Fruit fly (Drosophila melanogaster) whole organism, embryonic: ENCODE data around the gene ZnT86D.

Experiments
- Asciz ChIP-seq: fragments of 200-800 bp; sonication (Bioruptor generic); optimal IDR thresholded peaks from 2 replicates; lab custom pipeline; 2017; ENCODE audit warnings: missing biosample characterization, mild to moderate bottlenecking, missing genetic modification characterization, missing genetic modification reagents
- CG1024 ChIP-seq: fragments of 200-800 bp; sonication (Bioruptor generic); IDR thresholded peaks from 2 replicates; pipeline ENCODE4 v1.3.6; 2022; ENCODE audit warnings: missing biosample characterization, missing genetic modification characterization
- CG10267 ChIP-seq: fragments of 200-800 bp; sonication (Bioruptor generic); optimal IDR thresholded peaks from 2 replicates; lab custom pipeline; 2018; ENCODE audit warnings: missing biosample characterization, mild to moderate bottlenecking, missing genetic modification characterization, moderate library complexity
- CG12942 ChIP-seq: fragments of 200-800 bp; sonication (Bioruptor generic); optimal IDR thresholded peaks from 3 replicates; lab custom pipeline; 2016; ENCODE audit warnings: missing biosample characterization, missing genetic modification characterization
- CG14441 ChIP-seq: fragments of 200-800 bp; sonication (Bioruptor generic); IDR thresholded peaks from 2 replicates; pipeline ENCODE4 v1.3.6; 2022; ENCODE audit warnings: missing biosample characterization, missing genetic modification characterization
- CG14667 ChIP-seq: fragments of 200-800 bp; sonication (Bioruptor generic); IDR thresholded peaks from 2 replicates; pipeline ENCODE4 v1.3.6; 2022; ENCODE audit warnings: missing biosample characterization, missing genetic modification characterization
- CG14965 ChIP-seq: fragments of 200-800 bp; sonication (Bioruptor generic); optimal IDR thresholded peaks from 2 replicates; lab custom pipeline; 2016; ENCODE audit warnings: missing biosample characterization, missing genetic modification characterization, borderline replicate concordance
- CG17359 ChIP-seq: fragments of 200-800 bp; sonication (Bioruptor generic); optimal IDR thresholded peaks from 3 replicates; lab custom pipeline; 2018; ENCODE audit warnings: missing biosample characterization, mild to moderate bottlenecking, missing genetic modification characterization, moderate library complexity
- CG18599 ChIP-seq: fragments of 200-800 bp; sonication (Bioruptor generic); optimal IDR thresholded peaks from 3 replicates; lab custom pipeline; 2017; ENCODE audit warnings: missing biosample characterization, missing genetic modification characterization, mild to moderate bottlenecking, moderate library complexity, missing genetic modification reagents
- CG2875 ChIP-seq: fragments of 200-800 bp; sonication (Bioruptor generic); optimal IDR thresholded peaks from 2 replicates; lab custom pipeline; 2017; ENCODE audit warnings: missing biosample characterization, mild to moderate bottlenecking, missing genetic modification characterization, missing genetic modification reagents
- CG2889 ChIP-seq: fragments of 200-800 bp; sonication (Bioruptor generic); IDR thresholded peaks from 3 replicates; pipeline ENCODE4 v1.3.6; 2022; ENCODE audit warnings: missing biosample characterization, missing genetic modification characterization
- CG30431 ChIP-seq: fragments of 200-800 bp; sonication (Bioruptor generic); optimal IDR thresholded peaks from 2 replicates; lab custom pipeline; 2017; ENCODE audit warnings: missing biosample characterization, missing genetic modification characterization
- CG31224 ChIP-seq: fragments of 200-800 bp; sonication (Bioruptor generic); IDR thresholded peaks from 2 replicates; pipeline ENCODE4 v1.3.6; 2022; ENCODE audit warnings: missing biosample characterization, missing genetic modification characterization
- CG31365 ChIP-seq: fragments of 200-800 bp; sonication (Bioruptor generic); optimal IDR thresholded peaks from 2 replicates; lab custom pipeline; 2018; ENCODE audit warnings: missing biosample characterization, mild to moderate bottlenecking, missing genetic modification characterization
- CG31388 ChIP-seq: fragments of 200-800 bp; sonication (Bioruptor generic); optimal IDR thresholded peaks from 2 replicates; lab custom pipeline; 2016; ENCODE audit warnings: missing biosample characterization, missing genetic modification characterization
- CG3838 ChIP-seq: fragments of 200-800 bp; sonication (Bioruptor generic); optimal IDR thresholded peaks from 3 replicates; lab custom pipeline; 2016; ENCODE audit warnings: missing biosample characterization, missing genetic modification characterization
- CG3847 ChIP-seq: fragments of 200-800 bp; sonication (Bioruptor generic); IDR thresholded peaks from 2 replicates; pipeline ENCODE4 v1.3.6; 2022; ENCODE audit warnings: missing biosample characterization, missing genetic modification characterization
- CG43689 ChIP-seq: fragments of 200-800 bp; sonication (Bioruptor generic); IDR thresholded peaks from 2 replicates; pipeline ENCODE4 v1.3.6; 2022; ENCODE audit warnings: missing biosample characterization, missing genetic modification characterization
- CG4424 ChIP-seq: fragments of 200-800 bp; sonication (Bioruptor generic); optimal IDR thresholded peaks from 3 replicates; lab custom pipeline; 2016; ENCODE audit warnings: missing biosample characterization, missing genetic modification characterization
- CG7372 ChIP-seq: fragments of 200-800 bp; sonication (Bioruptor generic); IDR thresholded peaks from 2 replicates; pipeline ENCODE4 v1.3.6; 2022; ENCODE audit warnings: missing biosample characterization, missing genetic modification characterization
- CG8388 ChIP-seq: fragments of 200-800 bp; sonication (Bioruptor generic); optimal IDR thresholded peaks from 2 replicates; lab custom pipeline; 2019; ENCODE audit warnings: missing biosample characterization, mild to moderate bottlenecking, missing genetic modification characterization, moderate library complexity
- CG8478 ChIP-seq: fragments of >200 bp; optimal IDR thresholded peaks from 2 replicates; lab custom pipeline; 2018
- CG8924 ChIP-seq: fragments of 200-800 bp; optimal IDR thresholded peaks from 3 replicates; lab custom pipeline; 2019; ENCODE audit warnings: missing biosample characterization, mild to moderate bottlenecking, missing genetic modification characterization, moderate library complexity
- CG9437 ChIP-seq: fragments of 200-800 bp; sonication (Bioruptor generic); optimal IDR thresholded peaks from 2 replicates; lab custom pipeline; 2018; ENCODE audit warnings: missing biosample characterization, mild to moderate bottlenecking, missing genetic modification characterization
- D19A ChIP-seq: fragments of 200-800 bp; optimal IDR thresholded peaks from 3 replicates; lab custom pipeline; 2019; ENCODE audit warnings: missing biosample characterization, mild to moderate bottlenecking, missing genetic modification characterization, moderate library complexity
- Dad ChIP-seq: fragments of 200-800 bp; sonication (Bioruptor generic); optimal IDR thresholded peaks from 3 replicates; lab custom pipeline; 2016; ENCODE audit warnings: missing biosample characterization, missing genetic modification characterization
- Lhr ChIP-seq: fragments of 200-800 bp; sonication (Bioruptor generic); optimal IDR thresholded peaks from 3 replicates; lab custom pipeline; 2017; ENCODE audit warnings: mild to moderate bottlenecking, missing biosample characterization, missing genetic modification reagents, missing genetic modification characterization
- Max ChIP-seq: fragments of 200-800 bp; sonication (Bioruptor generic); optimal IDR thresholded peaks from 2 replicates; lab custom pipeline; 2016; ENCODE audit warnings: missing biosample characterization, mild to moderate bottlenecking, missing genetic modification characterization
- Meics ChIP-seq: fragments of 200-800 bp; sonication (Bioruptor generic); optimal IDR thresholded peaks from 2 replicates; lab custom pipeline; 2017; ENCODE audit warnings: missing biosample characterization, mild to moderate bottlenecking, missing genetic modification characterization
- NFAT ChIP-seq: fragments of 200-800 bp; sonication (Bioruptor generic); IDR thresholded peaks from 2 replicates; pipeline ENCODE4 v1.3.6; 2022; ENCODE audit warnings: missing biosample characterization, missing genetic modification characterization
- Neu2 ChIP-seq: fragments of 200-800 bp; sonication (Bioruptor generic); optimal IDR thresholded peaks from 3 replicates; lab custom pipeline; 2016; ENCODE audit warnings: missing biosample characterization, missing genetic modification characterization, borderline replicate concordance
- Spps ChIP-seq: fragments of 200-800 bp; sonication (Bioruptor generic); optimal IDR thresholded peaks from 2 replicates; lab custom pipeline; 2018; ENCODE audit warnings: missing biosample characterization, mild to moderate bottlenecking, missing genetic modification characterization
- Taf1 ChIP-seq: fragments of 200-800 bp; sonication (Bioruptor generic); IDR thresholded peaks from 2 replicates; pipeline ENCODE4 v1.3.6; 2022; ENCODE audit warnings: missing biosample characterization, missing genetic modification characterization
- amos ChIP-seq: fragments of 200-800 bp; sonication (Bioruptor generic); IDR thresholded peaks from 2 replicates; pipeline ENCODE4 v1.3.6; 2022; ENCODE audit warnings: missing biosample characterization, missing genetic modification characterization; ENCODE audit not compliant: partially characterized antibody
- cas ChIP-seq: fragments of 200-800 bp; sonication (Bioruptor generic); IDR thresholded peaks from 2 replicates; pipeline ENCODE4 v1.3.6; 2022; ENCODE audit warnings: missing biosample characterization, missing genetic modification characterization
- da ChIP-seq: fragments of 200-800 bp; sonication (Bioruptor generic); optimal IDR thresholded peaks from 2 replicates; lab custom pipeline; 2016; ENCODE audit warnings: missing biosample characterization, missing genetic modification characterization
- ham ChIP-seq: fragments of 200-800 bp; sonication (Bioruptor generic); IDR thresholded peaks from 2 replicates; pipeline ENCODE4 v1.3.6; 2022; ENCODE audit warnings: missing biosample characterization, missing genetic modification characterization
- kah ChIP-seq: fragments of 200-800 bp; sonication (Bioruptor generic); optimal IDR thresholded peaks from 2 replicates; lab custom pipeline; 2018; ENCODE audit warnings: missing biosample characterization, mild to moderate bottlenecking, missing genetic modification characterization
- knrl ChIP-seq: fragments of 200-800 bp; sonication (Bioruptor generic); IDR thresholded peaks from 3 replicates; pipeline ENCODE4 v1.3.6; 2022; ENCODE audit warnings: missing biosample characterization, missing genetic modification characterization; ENCODE audit not compliant: partially characterized antibody
- lov ChIP-seq, 2 experiments: fragments of 200-800 bp in 1 of 2; fragments of >200 bp in 1 of 2; sonication (Bioruptor generic) in 1 of 2; IDR thresholded peaks in 1 of 2; optimal IDR thresholded peaks in 1 of 2; 2 replicates in 1 of 2; 3 replicates in 1 of 2; pipeline versions ENCODE4 v1.3.6 to Lab custom; 2017 to 2022; ENCODE audit warnings: missing biosample characterization in 1 of 2, missing genetic modification characterization in 1 of 2
- org-1 ChIP-seq: fragments of 200-800 bp; sonication (Bioruptor generic); optimal IDR thresholded peaks from 2 replicates; lab custom pipeline; 2017; ENCODE audit warnings: missing biosample characterization, missing genetic modification characterization
- pros ChIP-seq: fragments of 200-800 bp; sonication (Bioruptor generic); optimal IDR thresholded peaks from 3 replicates; lab custom pipeline; 2019; ENCODE audit warnings: missing biosample characterization, mild to moderate bottlenecking, missing genetic modification characterization, moderate library complexity
- sc ChIP-seq, 3 experiments: fragments of >200 bp in 2 of 3; fragments of 200-800 bp in 1 of 3; sonication (Bioruptor generic) in 1 of 3; optimal IDR thresholded peaks; 2 replicates in 2 of 3; 3 replicates in 1 of 3; lab custom pipeline; 2017; ENCODE audit warnings: mild to moderate bottlenecking in 1 of 3, missing biosample characterization in 1 of 3, missing genetic modification characterization in 1 of 3, missing genetic modification reagents in 1 of 3
- sens ChIP-seq: fragments of 200-800 bp; sonication (Bioruptor generic); peaks from one replicate; lab custom pipeline; 2016; ENCODE audit warnings: missing biosample characterization, missing genetic modification characterization
- sob ChIP-seq: fragments of 200-800 bp; sonication (Bioruptor generic); IDR thresholded peaks from 2 replicates; pipeline ENCODE4 v1.3.6; 2022; ENCODE audit warnings: missing biosample characterization, missing genetic modification characterization
- tll ChIP-seq, 2 experiments: fragments of 200-800 bp in 1 of 2; fragments of >200 bp in 1 of 2; sonication (Bioruptor generic) in 1 of 2; optimal IDR thresholded peaks; 2 replicates each; lab custom pipeline; 2017 to 2019; ENCODE audit warnings: missing biosample characterization in 2 of 2, missing genetic modification characterization in 2 of 2, mild to moderate bottlenecking in 1 of 2, moderate library complexity in 1 of 2
- trem ChIP-seq: fragments of 200-800 bp; optimal IDR thresholded peaks from 3 replicates; lab custom pipeline; 2019; ENCODE audit warnings: missing biosample characterization, mild to moderate bottlenecking, missing genetic modification characterization, moderate library complexity
- vfl ChIP-seq: fragments of 200-800 bp; sonication (Bioruptor generic); optimal IDR thresholded peaks from 2 replicates; lab custom pipeline; 2016; ENCODE audit warnings: missing biosample characterization, missing genetic modification characterization

ZnT86D gene

DNA sequence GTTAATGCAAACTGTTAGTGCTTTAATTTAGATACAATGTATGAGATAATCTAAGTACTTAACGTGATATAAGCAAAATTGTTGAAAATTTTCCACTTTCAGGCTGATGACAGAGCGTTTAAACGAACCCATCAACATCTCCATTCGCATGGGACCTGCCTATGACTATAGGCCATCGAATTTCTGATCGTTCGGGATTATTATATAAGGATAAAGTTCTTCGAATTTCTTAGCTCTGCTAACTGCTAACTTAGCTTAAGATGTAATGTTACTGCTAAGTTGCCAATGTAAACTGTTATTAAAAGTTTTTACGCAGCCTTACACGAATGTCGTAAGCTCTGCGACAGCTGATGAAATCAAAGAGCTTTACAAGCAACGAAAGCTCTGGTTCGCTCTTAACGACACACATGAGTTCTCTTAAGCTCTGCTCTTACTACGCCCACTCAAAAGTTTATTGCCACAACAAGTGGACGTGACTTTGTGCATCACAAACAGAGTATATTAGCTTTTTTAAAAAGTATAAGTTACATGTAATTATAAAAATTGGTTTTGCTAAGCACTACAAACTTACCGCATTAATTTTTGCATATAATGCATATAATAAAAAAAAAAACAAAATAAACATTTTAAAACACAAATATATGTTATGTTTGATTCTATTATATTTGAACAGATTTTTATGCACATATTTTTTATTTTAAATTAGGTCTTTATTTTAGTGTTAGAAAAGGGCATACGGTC lies 17.5 kb downstream of the ZnT86D start (continued):
- TF ChIP-seq Neu2 (GFP tag; lab: Kevin White, UChicago) (no peak), CG14441 (GFP tag; lab: Robert Waterston, UW) (peak; percentile 98), Dad (GFP tag; lab: Kevin White, UChicago) (peak; percentile 95), kah (GFP tag; lab: Kevin White, UChicago) (peak; percentile 97), CG31365 (tag; lab: Kevin White, UChicago) (peak; percentile 66), CG7372 (peak; percentile 99), CG2889 (GFP tag; lab: Robert Waterston, UW) (peak; percentile 96), Max (GFP tag; lab: Kevin White, UChicago) (peak; percentile 97), CG2875 (GFP tag; lab: Kevin White, UChicago) (peak; percentile 96), CG43689 (GFP tag; lab: Robert Waterston, UW) (peak; percentile 95), da (GFP tag; lab: Kevin White, UChicago) (peak; percentile 82), CG12942 (peak; percentile 95), Meics (GFP tag; lab: Kevin White, UChicago) (peak; percentile 99), CG8388 (GFP tag; lab: Kevin White, UChicago) (peak; percentile 98), Asciz (peak; percentile 99), CG30431 (GFP tag; lab: Kevin White, UChicago) (peak; percentile 97), CG8924 (tag; lab: Kevin White, UChicago) (peak; percentile 95), lov (optimal IDR thresholded peaks at IDR 0.05; lab: Kevin White, UChicago) (no peak), lov (GFP tag; IDR thresholded peaks at IDR 0.05; lab: Robert Waterston, UW) (peak; percentile 88; the same call in 2 of the 3 replicates), CG9437 (GFP tag; lab: Kevin White, UChicago) (peak; percentile 97), CG31388 (GFP tag; lab: Kevin White, UChicago) (peak; percentile 88), vfl (GFP tag; lab: Kevin White, UChicago) (peak; percentile 76), ham (GFP tag; lab: Robert Waterston, UW) (peak; percentile 91), CG8478 (lab: Kevin White, UChicago) (no peak), cas (GFP tag; lab: Robert Waterston, UW) (peak; percentile 94), CG31224 (GFP tag; lab: Robert Waterston, UW) (peak; percentile 96), sob (peak; percentile 99), amos (GFP tag; lab: Robert Waterston, UW) (no peak; the same call in 1 of the 2 replicates), CG4424 (GFP tag; lab: Kevin White, UChicago) (peak; percentile 98), CG17359 (peak; percentile 99), knrl (GFP tag; lab: Robert Waterston, UW) (no peak), CG3838 (GFP tag; lab: Kevin White, UChicago) (peak; percentile 94), CG14667 (peak; percentile 96), tll (GFP tag; optimal IDR thresholded peaks at IDR 0.05; lab: Kevin White, UChicago) (peak in 1 of 2 experiments; percentile 81), Lhr (GFP tag; lab: Kevin White, UChicago) (peak; percentile 93), sens (peak; percentile 97), CG3847 (GFP tag; lab: Robert Waterston, UW) (peak; percentile 98), org-1 (GFP tag; lab: Kevin White, UChicago) (peak; percentile 98), NFAT (GFP tag; lab: Robert Waterston, UW) (peak; percentile 95), CG14965 (GFP tag; lab: Kevin White, UChicago) (no peak), CG10267 (tag; lab: Kevin White, UChicago) (peak; percentile 96), D19A (tag; lab: Kevin White, UChicago) (peak; percentile 99), trem (tag; lab: Kevin White, UChicago) (peak; percentile 86), sc (optimal IDR thresholded peaks at IDR 0.05; lab: Kevin White, UChicago) (no peak), sc (GFP tag; optimal IDR thresholded peaks at IDR 0.05; lab: Kevin White, UChicago) (peak; percentile 97), CG1024 (GFP tag; lab: Robert Waterston, UW) (peak; percentile 88), Taf1 (peak; percentile 94), Spps (tag; lab: Kevin White, UChicago) (peak; percentile 94), pros (peak; percentile 77), CG18599 (GFP tag; lab: Kevin White, UChicago) (peak; percentile 99)
